Fruit fly (Drosophila melanogaster): ENCODE measurements around the gene Yp3.

Gene Yp3

DNA sequence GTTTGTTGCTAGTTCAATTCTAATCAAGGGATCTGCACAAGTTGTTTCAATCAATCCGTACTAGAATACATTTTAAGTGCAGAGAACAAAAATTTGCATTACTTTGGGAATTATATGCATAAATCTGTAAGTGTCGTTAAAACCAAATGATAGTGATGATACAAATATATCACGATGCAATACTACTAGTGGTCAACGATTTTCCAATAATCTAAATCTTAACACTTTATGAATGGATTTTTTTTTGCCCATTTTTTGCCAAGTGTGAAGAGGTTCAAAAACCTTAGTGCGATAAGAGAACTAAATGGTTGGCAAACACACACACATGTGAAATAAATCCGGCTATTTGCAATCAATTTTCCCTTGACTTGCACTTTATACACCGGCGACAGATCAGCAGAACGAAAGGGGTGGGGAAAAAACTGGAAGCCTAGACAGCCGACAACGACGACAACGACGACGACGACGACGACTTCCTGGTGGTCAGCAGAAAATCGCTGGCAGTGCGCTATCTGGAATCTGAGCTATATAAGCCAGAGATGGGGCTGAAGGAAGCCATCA is at the start of gene Yp3:
Yp3 (plus strand) TSS at position 558 of the 561 bp plus-strand sequence.
- TF ChIP-seq psq (GFP tag; optimal IDR thresholded peaks at IDR 0.05) (no peak), Oli (tag; optimal IDR thresholded peaks at IDR 0.05) (no peak), CG14014 (GFP tag; IDR thresholded peaks at IDR 0.05) (no peak), fd96Cb (tag; optimal IDR thresholded peaks at IDR 0.05) (no peak), CG3847 (GFP tag; IDR thresholded peaks at IDR 0.05) (no peak), Pdp1 (GFP tag; optimal IDR thresholded peaks at IDR 0.05) (no peak), shn (GFP tag; optimal IDR thresholded peaks at IDR 0.05) (no peak), tup (GFP tag; optimal IDR thresholded peaks at IDR 0.05) (no peak), cg (GFP tag; optimal IDR thresholded peaks at IDR 0.05) (no peak)

DNA sequence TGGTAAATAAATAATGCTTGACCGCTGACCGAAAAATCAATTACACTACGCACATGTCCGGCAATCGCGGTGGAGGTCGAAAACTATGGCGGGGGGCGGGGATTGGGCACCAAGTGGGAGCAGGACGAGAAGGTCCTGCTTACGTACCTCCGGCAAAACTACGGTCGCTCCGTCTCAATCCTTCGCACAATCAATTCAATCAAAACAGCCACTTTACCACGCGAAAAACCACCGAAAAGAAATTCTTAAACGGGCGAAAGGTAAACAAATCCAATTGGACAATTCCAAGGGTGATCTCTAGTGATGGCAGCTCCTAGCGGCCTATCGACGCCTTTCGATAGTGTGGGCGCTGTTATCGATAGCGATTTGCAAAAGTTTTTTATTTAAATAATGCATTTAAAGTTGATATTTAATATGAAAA is 41.4 kb upstream of the Yp3 start, which contains the start of gene Nadsyn:
Nadsyn (minus strand) TSS at position 304 of the 421 bp plus-strand sequence.
- TF ChIP-seq CG3838 (GFP tag; optimal IDR thresholded peaks at IDR 0.05) (no peak), dm (GFP tag; optimal IDR thresholded peaks at IDR 0.05) (no peak), az2 (GFP tag; optimal IDR thresholded peaks at IDR 0.05) (no peak), NfI (GFP tag; optimal IDR thresholded peaks at IDR 0.05) (no peak), Nf-YA (GFP tag; IDR thresholded peaks at IDR 0.05) (no peak), insv (GFP tag; optimal IDR thresholded peaks at IDR 0.05) (peak; percentile 59 to 93), lilli (GFP tag; optimal IDR thresholded peaks at IDR 0.05) (peak; percentile 9), CG11456 (GFP tag; IDR thresholded peaks at IDR 0.05) (no peak), CG32772 (GFP tag; IDR thresholded peaks at IDR 0.05) (no peak), abd-A (tag; optimal IDR thresholded peaks at IDR 0.05) (no peak), Pdp1 (GFP tag; optimal IDR thresholded peaks at IDR 0.05) (no peak), nom (GFP tag; optimal IDR thresholded peaks at IDR 0.05) (no peak), ERR (GFP tag; optimal IDR thresholded peaks at IDR 0.05) (no peak), tio (GFP tag; optimal IDR thresholded peaks at IDR 0.05) (no peak), fd3F (GFP tag; optimal IDR thresholded peaks at IDR 0.05) (no peak), aop (GFP tag; IDR thresholded peaks at IDR 0.05) (no peak), CG34224 (GFP tag; IDR thresholded peaks at IDR 0.05; ENCODE audit: partially characterized antibody) (peak; percentile 77), Ets65A (GFP tag) (no peak), Ets97D (GFP tag; optimal IDR thresholded peaks at IDR 0.05) (peak; percentile 25), Nf-YB (GFP tag; optimal IDR thresholded peaks at IDR 0.05) (peak; percentile 44), CG2678 (tag; optimal IDR thresholded peaks at IDR 0.05) (no peak), twi (tag; optimal IDR thresholded peaks at IDR 0.05) (no peak), CG16815 (GFP tag; optimal IDR thresholded peaks at IDR 0.05) (no peak), B-H1 (GFP tag; IDR thresholded peaks at IDR 0.05) (no peak), sc (optimal IDR thresholded peaks at IDR 0.05) (no peak), sc (GFP tag; optimal IDR thresholded peaks at IDR 0.05) (no peak), CG2129 (GFP tag; IDR thresholded peaks at IDR 0.05; ENCODE audit: partially characterized antibody) (peak; percentile 65; the same call in 1 of the 2 replicates), Side (GFP tag; optimal IDR thresholded peaks at IDR 0.05) (no peak), HLH4C (GFP tag; IDR thresholded peaks at IDR 0.05; ENCODE audit: partially characterized antibody) (peak; percentile 81), vnd (GFP tag; IDR thresholded peaks at IDR 0.05; ENCODE audit: partially characterized antibody) (peak; percentile 74), pb (GFP tag; optimal IDR thresholded peaks at IDR 0.05) (no peak), trh (GFP tag; optimal IDR thresholded peaks at IDR 0.05) (no peak), Dad (GFP tag; optimal IDR thresholded peaks at IDR 0.05) (no peak), schlank (tag; optimal IDR thresholded peaks at IDR 0.05) (no peak), CG11398 (GFP tag; optimal IDR thresholded peaks at IDR 0.05) (no peak), CG1529 (GFP tag; optimal IDR thresholded peaks at IDR 0.05) (no peak), CG17359 (tag; optimal IDR thresholded peaks at IDR 0.05) (no peak), Sry-β (GFP tag; optimal IDR thresholded peaks at IDR 0.05) (no peak), CG10209 (GFP tag; optimal IDR thresholded peaks at IDR 0.05) (no peak), klu (GFP tag; IDR thresholded peaks at IDR 0.05) (no peak), CG17612 (GFP tag; IDR thresholded peaks at IDR 0.05) (no peak), CG13775 (GFP tag; optimal IDR thresholded peaks at IDR 0.05) (no peak)
